Worm (Caenorhabditis elegans) whole organism, young adult: ENCODE data around the gene ced-6.
A peak's percentile ranks its signal among the peaks of the same experiment; 100 is the strongest.

ENCODE experiments used
- C06A6.2 ChIP-seq: fragments of 200-800 bp; sonication (Bioruptor generic); conservative IDR thresholded peaks from 2 replicates; pipeline ENCODE4 v1.3.6; 2022; ENCODE audit warnings: missing genetic modification characterization, missing compliant biosample characterization
- Y53G8AR.9 ChIP-seq: fragments of 200-800 bp; sonication (Bioruptor generic); conservative IDR thresholded peaks from 2 replicates; pipeline ENCODE4 v1.3.6; 2022; ENCODE audit warnings: missing genetic modification reagents, missing genetic modification characterization, missing compliant biosample characterization
- ama-1 ChIP-seq, 3 experiments: fragments of 150-350 bp in 1 of 3; sonication (generic microtip) in 2 of 3; optimal IDR thresholded peaks; 2 replicates each; lab custom pipeline; 2014 to 2018; ENCODE audit warnings: missing biosample characterization in 2 of 3, missing genetic modification characterization in 2 of 3, missing genetic modification reagents in 2 of 3
- aptf-3 ChIP-seq: fragments of 200-800 bp; sonication (Bioruptor generic); IDR thresholded peaks from 2 replicates; pipeline ENCODE4 v1.3.6; 2022; ENCODE audit warnings: missing genetic modification characterization, missing compliant biosample characterization
- bed-1 ChIP-seq: fragments of 200-800 bp; sonication (Bioruptor generic); IDR thresholded peaks from 2 replicates; pipeline ENCODE4 v1.3.6; 2022; ENCODE audit warnings: missing genetic modification reagents, missing genetic modification characterization, missing compliant biosample characterization
- ccch-3 ChIP-seq: fragments of 200-800 bp; sonication (Bioruptor generic); optimal IDR thresholded peaks from 2 replicates; lab custom pipeline; 2018; ENCODE audit warnings: mild to moderate bottlenecking, missing genetic modification characterization, missing compliant biosample characterization
- cebp-1 ChIP-seq, 2 experiments: fragments of 200-800 bp in 1 of 2; sonication (Bioruptor generic) in 1 of 2; sonication (generic microtip) in 1 of 2; IDR thresholded peaks in 1 of 2; optimal IDR thresholded peaks in 1 of 2; 2 replicates each; pipeline versions ENCODE4 v1.3.6 to Lab custom; 2017 to 2022; ENCODE audit warnings: missing compliant biosample characterization in 2 of 2, missing genetic modification characterization in 2 of 2, mild to moderate bottlenecking in 1 of 2, missing genetic modification reagents in 1 of 2, moderate library complexity in 1 of 2
- ceh-100 ChIP-seq: fragments of 200-800 bp; sonication (Bioruptor generic); IDR thresholded peaks from 2 replicates; pipeline ENCODE4 v1.3.6; 2022; ENCODE audit warnings: missing genetic modification reagents, missing genetic modification characterization, missing compliant biosample characterization
- ceh-27 ChIP-seq: fragments of 200-800 bp; sonication (Bioruptor generic); optimal IDR thresholded peaks from 2 replicates; lab custom pipeline; 2018; ENCODE audit warnings: mild to moderate bottlenecking, missing genetic modification characterization, moderate library complexity, missing compliant biosample characterization
- ceh-91 ChIP-seq: fragments of 200-800 bp; sonication (Bioruptor generic); IDR thresholded peaks from 2 replicates; pipeline ENCODE4 v1.3.6; 2022; ENCODE audit warnings: missing genetic modification reagents, missing genetic modification characterization, missing compliant biosample characterization
- him-1 ChIP-seq: sonication (generic microtip); optimal IDR thresholded peaks from 2 replicates; lab custom pipeline; 2016; ENCODE audit warnings: missing genotype, missing genetic modification reagents, missing genetic modification characterization, missing compliant biosample characterization
- hlh-26 ChIP-seq: fragments of 200-800 bp; sonication (Bioruptor generic); conservative IDR thresholded peaks from 2 replicates; pipeline ENCODE4 v1.3.6; 2022; ENCODE audit warnings: missing genetic modification reagents, missing genetic modification characterization, missing compliant biosample characterization
- hrde-1 ChIP-seq: sonication (generic microtip); optimal IDR thresholded peaks from 2 replicates; lab custom pipeline; 2016; ENCODE audit warnings: missing genetic modification characterization, mild to moderate bottlenecking, missing compliant biosample characterization, moderate library complexity, missing genotype, missing genetic modification reagents, borderline replicate concordance
- lag-1 ChIP-seq: fragments of 200-800 bp; sonication (Bioruptor generic); IDR thresholded peaks from 2 replicates; pipeline ENCODE4 v1.3.6; 2022; ENCODE audit warnings: missing genetic modification reagents, missing genetic modification characterization, missing compliant biosample characterization
- madf-3 ChIP-seq: fragments of 200-800 bp; sonication (Bioruptor generic); IDR thresholded peaks from 2 replicates; pipeline ENCODE4 v1.3.6; 2022; ENCODE audit warnings: missing genetic modification reagents, missing genetic modification characterization, missing compliant biosample characterization
- nfya-1 ChIP-seq: sonication (generic microtip); optimal IDR thresholded peaks from 2 replicates; lab custom pipeline; 2017; ENCODE audit warnings: antibody characterized with exemption, missing compliant biosample characterization, missing genetic modification characterization, borderline replicate concordance; ENCODE audit not compliant: insufficient read depth
- nhr-27 ChIP-seq: fragments of 200-800 bp; sonication (Bioruptor generic); optimal IDR thresholded peaks from 2 replicates; lab custom pipeline; 2018; ENCODE audit warnings: mild to moderate bottlenecking, missing genetic modification characterization, moderate library complexity, missing compliant biosample characterization
- nhr-80 ChIP-seq: sonication (generic microtip); optimal IDR thresholded peaks from 2 replicates; lab custom pipeline; 2016; ENCODE audit warnings: missing genetic modification characterization, missing compliant biosample characterization
- nhr-90 ChIP-seq: sonication (generic microtip); optimal IDR thresholded peaks from 2 replicates; lab custom pipeline; 2016; ENCODE audit warnings: missing genotype, mild to moderate bottlenecking, missing genetic modification characterization, missing compliant biosample characterization
- pbrm-1 ChIP-seq: fragments of 200-800 bp; sonication (Bioruptor generic); IDR thresholded peaks from 2 replicates; pipeline ENCODE4 v1.3.6; 2022; ENCODE audit warnings: missing genetic modification reagents, missing genetic modification characterization, missing compliant biosample characterization
- pha-4 ChIP-seq: fragments of 150-350 bp; sonication (generic microtip); optimal IDR thresholded peaks from 2 replicates; lab custom pipeline; 2014; ENCODE audit warnings: missing biosample characterization, missing genetic modification reagents, missing genetic modification characterization
- sea-2 ChIP-seq: fragments of 200-800 bp; sonication (Bioruptor generic); IDR thresholded peaks from 2 replicates; pipeline ENCODE4 v1.3.6; 2022; ENCODE audit warnings: missing genetic modification characterization, missing compliant biosample characterization
- tbp1 ChIP-seq: fragments of 200-800 bp; sonication (Bioruptor generic); optimal IDR thresholded peaks from 2 replicates; lab custom pipeline; 2018; ENCODE audit warnings: mild to moderate bottlenecking, missing genetic modification characterization, missing compliant biosample characterization
- tbx-9 ChIP-seq: sonication (generic microtip); optimal IDR thresholded peaks from 2 replicates; lab custom pipeline; 2016; ENCODE audit warnings: borderline replicate concordance, missing genetic modification characterization, inconsistent platforms, missing compliant biosample characterization
- unc-130 ChIP-seq: sonication (generic microtip); optimal IDR thresholded peaks from 2 replicates; lab custom pipeline; 2016; ENCODE audit warnings: missing genetic modification reagents, missing genetic modification characterization, missing compliant biosample characterization
- unc-62 ChIP-seq: fragments of 150-350 bp; optimal IDR thresholded peaks from 2 replicates; lab custom pipeline; 2014; ENCODE audit warnings: missing biosample characterization, missing genetic modification reagents, missing genetic modification characterization
- zfh-2 ChIP-seq: fragments of 200-800 bp; sonication (Bioruptor generic); conservative IDR thresholded peaks from 2 replicates; pipeline ENCODE4 v1.3.6; 2022; ENCODE audit warnings: missing genetic modification reagents, missing genetic modification characterization, missing compliant biosample characterization
- ztf-22 ChIP-seq: fragments of 200-800 bp; sonication (Bioruptor generic); optimal IDR thresholded peaks from 2 replicates; lab custom pipeline; 2018; ENCODE audit warnings: mild to moderate bottlenecking, missing genetic modification characterization, moderate library complexity, missing compliant biosample characterization
- ztf-25 ChIP-seq: fragments of 200-800 bp; sonication (Bioruptor generic); IDR thresholded peaks from 2 replicates; pipeline ENCODE4 v1.3.6; 2022; ENCODE audit warnings: missing genetic modification reagents, missing genetic modification characterization, missing compliant biosample characterization
- ztf-28 ChIP-seq: fragments of 200-800 bp; sonication (Bioruptor generic); IDR thresholded peaks from 2 replicates; pipeline ENCODE4 v1.3.6; 2022; ENCODE audit warnings: missing genetic modification reagents, missing genetic modification characterization, missing compliant biosample characterization

ced-6 gene

ce11 chrIII:5564799-5565198 is 30.8 kb upstream of the ced-6 start, which contains the start of gene mlc-3:
TSS of gene mlc-3 (plus strand) at chrIII:5565025.
- TF ChIP-seq cebp-1 (GFP tag; IDR thresholded peaks at IDR 0.05; lab: Robert Waterston, UW): no peak
- TF ChIP-seq cebp-1 (tag; optimal IDR thresholded peaks at IDR 0.05; lab: Kevin White, UChicago): peak; percentile 15
- no peak for TF ChIP-seq nfya-1 (tag; lab: Kevin White, UChicago)
- TF ChIP-seq ceh-100 (GFP tag; lab: Robert Waterston, UW): no peak
- TF ChIP-seq Y53G8AR.9 (GFP tag; lab: Robert Waterston, UW): 0 out of 2 replicates have a peak, but pooled peaks have one; percentile 46
- TF ChIP-seq ztf-28: 0 out of 2 replicates have a peak, but pooled peaks have one; percentile 69
- peak; percentile 64 for TF ChIP-seq zfh-2 (GFP tag; lab: Robert Waterston, UW)
- peak; percentile 47 for TF ChIP-seq him-1 (tag; lab: Kevin White, UChicago)

ce11 chrIII:5565699-5566098 is 29.9 kb upstream of the ced-6 start:
- TF ChIP-seq ceh-27 (GFP tag; lab: Kevin White, UChicago) (peak; percentile 2), madf-3 (GFP tag; lab: Robert Waterston, UW) (no peak), unc-130 (GFP tag; lab: Kevin White, UChicago) (no peak)

- no peak for TF ChIP-seq ceh-91
- no peak for TF ChIP-seq unc-62 (GFP tag; lab: Kevin White, UChicago)
- no peak for TF ChIP-seq sea-2
- TF ChIP-seq nhr-80 (tag; lab: Kevin White, UChicago): no peak
- TF ChIP-seq lag-1: no peak
- no peak for TF ChIP-seq bed-1 (GFP tag; lab: Robert Waterston, UW)
- no peak for TF ChIP-seq nhr-27 (tag; lab: Kevin White, UChicago)
Measured at ce11 chrIII:5566496-5566895, 29.1 kb upstream of the ced-6 start.

- TF ChIP-seq aptf-3 (GFP tag; lab: Robert Waterston, UW): 0 out of 2 replicates have a peak, but pooled peaks have one; percentile 12
- TF ChIP-seq hlh-26 (GFP tag; lab: Robert Waterston, UW): no peak
- TF ChIP-seq, all 124 proteins: peak for 1
Measured at ce11 chrIII:5568265-5568664, 27.3 kb upstream of the ced-6 start.

- TF ChIP-seq ama-1 (optimal IDR thresholded peaks at IDR 0.05; lab: Kevin White, UChicago): no peak
- TF ChIP-seq ama-1 (GFP tag; optimal IDR thresholded peaks at IDR 0.05; lab: Kevin White, UChicago): no peak
- no peak for TF ChIP-seq ceh-100 (GFP tag; lab: Robert Waterston, UW)
- no peak for TF ChIP-seq ccch-3
- no peak for TF ChIP-seq C06A6.2 (GFP tag; lab: Robert Waterston, UW)
- no peak for TF ChIP-seq pbrm-1
- no peak for TF ChIP-seq aptf-3 (GFP tag; lab: Robert Waterston, UW)
- no peak for TF ChIP-seq pha-4 (tag; lab: Kevin White, UChicago)
- no peak for TF ChIP-seq hrde-1 (tag; lab: Kevin White, UChicago)
- TF ChIP-seq sea-2: no peak
- no peak for TF ChIP-seq ztf-22 (GFP tag; lab: Kevin White, UChicago)
- TF ChIP-seq tbp1: no peak
- TF ChIP-seq ztf-25 (GFP tag; lab: Robert Waterston, UW): no peak
- TF ChIP-seq madf-3 (GFP tag; lab: Robert Waterston, UW): no peak
- TF ChIP-seq tbx-9 (tag; lab: Kevin White, UChicago): no peak
- no peak for TF ChIP-seq nhr-90 (tag; lab: Kevin White, UChicago)
Measured at ce11 chrIII:5568679-5569078, 26.9 kb upstream of the ced-6 start, which contains the start of gene nspb-12. TSS of gene nspb-12 (minus strand) at chrIII:5568779.
